ENCODE assay signal across 1 fruit fly cellular context in genomic region chr2L:9460092-9460473, dm6.
TF ChIP-seq lines count a peak whose summit lies in the region.

No protein-coding gene starts in this region.

TF ChIP-seq in whole organism, embryonic, 481 proteins besides CTCF, POLR2A, EP300 and RAD21 (continued from another document):
- peak; percentile 77 for TF ChIP-seq CG1832 (GFP tag; optimal IDR thresholded peaks at IDR 0.05; lab: Kevin White, UChicago)
- TF ChIP-seq Pdp1 (GFP tag; optimal IDR thresholded peaks at IDR 0.05; lab: Kevin White, UChicago): peak in 1 of 2 experiments; percentile 84
- TF ChIP-seq Rfx (GFP tag; IDR thresholded peaks at IDR 0.05; lab: Robert Waterston, UW): no peak
- TF ChIP-seq CG10274 (GFP tag; optimal IDR thresholded peaks at IDR 0.05; lab: Kevin White, UChicago): no peak
- no peak for TF ChIP-seq CG33213 (GFP tag; optimal IDR thresholded peaks at IDR 0.05; lab: Kevin White, UChicago)
- TF ChIP-seq prd (optimal IDR thresholded peaks at IDR 0.05; lab: Kevin White, UChicago): no peak
- TF ChIP-seq prd (GFP tag; IDR thresholded peaks at IDR 0.05; lab: Robert Waterston, UW): no peak
- peak; percentile 53; the same call in 1 of the 2 replicates for TF ChIP-seq hbn (GFP tag; IDR thresholded peaks at IDR 0.05; lab: Robert Waterston, UW; ENCODE audit: partially characterized antibody)
- TF ChIP-seq org-1 (GFP tag; optimal IDR thresholded peaks at IDR 0.05; lab: Kevin White, UChicago): no peak
- TF ChIP-seq Hmr (GFP tag; optimal IDR thresholded peaks at IDR 0.05; lab: Kevin White, UChicago): peak; percentile 22
- TF ChIP-seq Optix (GFP tag; IDR thresholded peaks at IDR 0.05; lab: Robert Waterston, UW): no peak
- peak; percentile 41 for TF ChIP-seq amos (GFP tag; IDR thresholded peaks at IDR 0.05; lab: Robert Waterston, UW; ENCODE audit: partially characterized antibody)
- TF ChIP-seq CG3163 (GFP tag; optimal IDR thresholded peaks at IDR 0.05; lab: Kevin White, UChicago): no peak
- no peak for TF ChIP-seq dpn (GFP tag; optimal IDR thresholded peaks at IDR 0.05; lab: Kevin White, UChicago)
- TF ChIP-seq onecut (GFP tag; IDR thresholded peaks at IDR 0.05; lab: Robert Waterston, UW): peak; percentile 82
- TF ChIP-seq Opbp (GFP tag; IDR thresholded peaks at IDR 0.05; lab: Robert Waterston, UW; ENCODE audit: partially characterized antibody): peak; percentile 43; the same call in 1 of the 3 replicates
- no peak for TF ChIP-seq Side (GFP tag; optimal IDR thresholded peaks at IDR 0.05; lab: Kevin White, UChicago)
- TF ChIP-seq HLHmδ (GFP tag; optimal IDR thresholded peaks at IDR 0.05; lab: Kevin White, UChicago): peak; percentile 28
- peak; percentile 57 for TF ChIP-seq bbx (GFP tag; IDR thresholded peaks at IDR 0.05; lab: Robert Waterston, UW; ENCODE audit: partially characterized antibody)
- no peak for TF ChIP-seq ind (GFP tag; optimal IDR thresholded peaks at IDR 0.05; lab: Kevin White, UChicago)
- TF ChIP-seq Myb (GFP tag; optimal IDR thresholded peaks at IDR 0.05; lab: Kevin White, UChicago): peak; percentile 83
- TF ChIP-seq knrl (GFP tag; IDR thresholded peaks at IDR 0.05; lab: Robert Waterston, UW; ENCODE audit: partially characterized antibody): peak; percentile 44; the same call in 1 of the 3 replicates
- TF ChIP-seq CG13287 (GFP tag; IDR thresholded peaks at IDR 0.05; lab: Robert Waterston, UW; ENCODE audit: partially characterized antibody): peak; percentile 30; the same call in 1 of the 2 replicates
- TF ChIP-seq CG3281 (GFP tag; optimal IDR thresholded peaks at IDR 0.05; lab: Kevin White, UChicago): no peak
- no peak for TF ChIP-seq nom (GFP tag; optimal IDR thresholded peaks at IDR 0.05; lab: Kevin White, UChicago)
- TF ChIP-seq CG10366 (GFP tag; IDR thresholded peaks at IDR 0.05; lab: Robert Waterston, UW): no peak
- no peak for TF ChIP-seq Fer3 (tag; optimal IDR thresholded peaks at IDR 0.05; lab: Kevin White, UChicago)
- no peak for TF ChIP-seq Abd-B (GFP tag; optimal IDR thresholded peaks at IDR 0.05; lab: Kevin White, UChicago)
- peak; percentile 56 for TF ChIP-seq seq (GFP tag; IDR thresholded peaks at IDR 0.05; lab: Robert Waterston, UW)
- TF ChIP-seq CG8290 (GFP tag; optimal IDR thresholded peaks at IDR 0.05; lab: Kevin White, UChicago): peak; percentile 61
- no peak for TF ChIP-seq CG8290 (tag; optimal IDR thresholded peaks at IDR 0.05; lab: Kevin White, UChicago)
- no peak for TF ChIP-seq eve (GFP tag; optimal IDR thresholded peaks at IDR 0.05; lab: Kevin White, UChicago)
- no peak for TF ChIP-seq CG6175 (GFP tag; IDR thresholded peaks at IDR 0.05; lab: Robert Waterston, UW)
- 0 out of 2 replicates have a peak, but pooled peaks have one; percentile 20 for TF ChIP-seq slbo (GFP tag; IDR thresholded peaks at IDR 0.05; lab: Robert Waterston, UW)
- TF ChIP-seq CG1603 (tag; optimal IDR thresholded peaks at IDR 0.05; lab: Kevin White, UChicago): peak; percentile 31
- TF ChIP-seq PHDP (tag; optimal IDR thresholded peaks at IDR 0.05; lab: Kevin White, UChicago): no peak
- no peak for TF ChIP-seq wor (GFP tag; IDR thresholded peaks at IDR 0.05; lab: Robert Waterston, UW)
- no peak for TF ChIP-seq pnt (GFP tag; optimal IDR thresholded peaks at IDR 0.05; lab: Kevin White, UChicago)
- TF ChIP-seq CG9797 (GFP tag; optimal IDR thresholded peaks at IDR 0.05; lab: Kevin White, UChicago): peak; percentile 24
- no peak for TF ChIP-seq Lim3 (GFP tag; IDR thresholded peaks at IDR 0.05; lab: Robert Waterston, UW)
- no peak for TF ChIP-seq Drgx (GFP tag; IDR thresholded peaks at IDR 0.05; lab: Robert Waterston, UW)
- TF ChIP-seq Dll (GFP tag; IDR thresholded peaks at IDR 0.05; lab: Robert Waterston, UW; ENCODE audit: partially characterized antibody): peak; percentile 64; the same call in 3 of the 4 replicates
- TF ChIP-seq pzg (GFP tag; optimal IDR thresholded peaks at IDR 0.05; lab: Kevin White, UChicago): peak; percentile 9
- peak; percentile 38 for TF ChIP-seq nerfin-1 (tag; optimal IDR thresholded peaks at IDR 0.05; lab: Kevin White, UChicago)
- no peak for TF ChIP-seq Atf3 (GFP tag; optimal IDR thresholded peaks at IDR 0.05; lab: Kevin White, UChicago)
- TF ChIP-seq kni (GFP tag; optimal IDR thresholded peaks at IDR 0.05; lab: Kevin White, UChicago): peak; percentile 81
- no peak for TF ChIP-seq emc (GFP tag; optimal IDR thresholded peaks at IDR 0.05; lab: Kevin White, UChicago)
- TF ChIP-seq gsb-n (tag; optimal IDR thresholded peaks at IDR 0.05; lab: Kevin White, UChicago): peak; percentile 46
- TF ChIP-seq vfl (GFP tag; optimal IDR thresholded peaks at IDR 0.05; lab: Kevin White, UChicago): no peak
- TF ChIP-seq CG5180 (GFP tag; optimal IDR thresholded peaks at IDR 0.05; lab: Kevin White, UChicago): no peak
- TF ChIP-seq vnd (GFP tag; IDR thresholded peaks at IDR 0.05; lab: Robert Waterston, UW; ENCODE audit: partially characterized antibody): peak; percentile 34; the same call in 1 of the 3 replicates
- TF ChIP-seq wdn (GFP tag; IDR thresholded peaks at IDR 0.05; lab: Robert Waterston, UW): no peak
TF ChIP-seq in whole organism, embryonic: peak in this region for 44.
